Fruit fly (Drosophila melanogaster) whole organism, embryonic: ENCODE data around the gene CG7742.
A peak's percentile ranks its signal among the peaks of the same experiment; 100 is the strongest.

ENCODE experiments used
- CG10147 ChIP-seq: fragments of 200-800 bp; sonication (Bioruptor generic); optimal IDR thresholded peaks from 2 replicates; lab custom pipeline; 2019; ENCODE audit warnings: missing biosample characterization, mild to moderate bottlenecking, missing genetic modification characterization, moderate library complexity
- CG11093 ChIP-seq: fragments of 200-800 bp; sonication (Bioruptor generic); IDR thresholded peaks from 3 replicates; pipeline ENCODE4 v1.3.6; 2022; ENCODE audit warnings: missing biosample characterization, missing genetic modification characterization
- CG11504 ChIP-seq: fragments of 200-800 bp; sonication (Bioruptor generic); optimal IDR thresholded peaks from 3 replicates; lab custom pipeline; 2019; ENCODE audit warnings: missing biosample characterization, mild to moderate bottlenecking, missing genetic modification characterization, moderate library complexity
- CG1647 ChIP-seq: fragments of 200-800 bp; sonication (Bioruptor generic); optimal IDR thresholded peaks from 3 replicates; lab custom pipeline; 2016; ENCODE audit warnings: missing biosample characterization, missing genetic modification characterization
- CG16813 ChIP-seq: fragments of 200-800 bp; sonication (Bioruptor generic); IDR thresholded peaks from 3 replicates; pipeline ENCODE4 v1.3.6; 2022; ENCODE audit warnings: missing biosample characterization, missing genetic modification characterization; ENCODE audit not compliant: partially characterized antibody
- CG17829 ChIP-seq: fragments of 200-800 bp; optimal IDR thresholded peaks from 2 replicates; lab custom pipeline; 2019; ENCODE audit warnings: missing biosample characterization, mild to moderate bottlenecking, missing genetic modification characterization, moderate library complexity
- CG18764 ChIP-seq: fragments of 200-800 bp; sonication (Bioruptor generic); optimal IDR thresholded peaks from 3 replicates; lab custom pipeline; 2016; ENCODE audit warnings: missing biosample characterization, missing genetic modification characterization
- CG2129 ChIP-seq: fragments of 200-800 bp; sonication (Bioruptor generic); IDR thresholded peaks from 2 replicates; pipeline ENCODE4 v1.3.6; 2022; ENCODE audit warnings: missing biosample characterization, missing genetic modification characterization; ENCODE audit not compliant: partially characterized antibody
- CG3065 ChIP-seq: fragments of 200-800 bp; sonication (Bioruptor generic); optimal IDR thresholded peaks from 2 replicates; lab custom pipeline; 2016; ENCODE audit warnings: missing biosample characterization, missing genetic modification characterization
- CG33213 ChIP-seq: fragments of 200-800 bp; sonication (Bioruptor generic); optimal IDR thresholded peaks from 3 replicates; lab custom pipeline; 2016; ENCODE audit warnings: missing biosample characterization, missing genetic modification characterization
- CG43689 ChIP-seq: fragments of 200-800 bp; sonication (Bioruptor generic); IDR thresholded peaks from 2 replicates; pipeline ENCODE4 v1.3.6; 2022; ENCODE audit warnings: missing biosample characterization, missing genetic modification characterization
- CG4707 ChIP-seq: fragments of 200-800 bp; sonication (Bioruptor generic); optimal IDR thresholded peaks from 2 replicates; lab custom pipeline; 2018; ENCODE audit warnings: missing biosample characterization, mild to moderate bottlenecking, missing genetic modification characterization, moderate library complexity
- CG5953 ChIP-seq: fragments of 200-800 bp; sonication (Bioruptor generic); IDR thresholded peaks from 2 replicates; pipeline ENCODE4 v1.3.6; 2022; ENCODE audit warnings: missing biosample characterization, missing genetic modification characterization
- CG6765 ChIP-seq: fragments of 200-800 bp; sonication (Bioruptor generic); optimal IDR thresholded peaks from 3 replicates; lab custom pipeline; 2017; ENCODE audit warnings: missing biosample characterization, mild to moderate bottlenecking, missing genetic modification characterization
- CG6854 ChIP-seq: fragments of 200-800 bp; sonication (Bioruptor generic); optimal IDR thresholded peaks from 3 replicates; lab custom pipeline; 2017; ENCODE audit warnings: missing biosample characterization, mild to moderate bottlenecking, missing genetic modification characterization
- CG8290 ChIP-seq, 3 experiments: fragments of 200-800 bp; sonication (Bioruptor generic); optimal IDR thresholded peaks; 2 replicates each; lab custom pipeline; 2016 to 2019; ENCODE audit warnings: missing biosample characterization in 3 of 3, missing genetic modification characterization in 3 of 3, mild to moderate bottlenecking in 2 of 3, moderate library complexity in 1 of 3
- CkIIα-i1 ChIP-seq: fragments of 200-800 bp; sonication (Bioruptor generic); IDR thresholded peaks from 2 replicates; pipeline ENCODE4 v1.3.6; 2022; ENCODE audit warnings: missing biosample characterization, missing genetic modification characterization
- D19B ChIP-seq: fragments of 200-800 bp; sonication (Bioruptor generic); optimal IDR thresholded peaks from 2 replicates; lab custom pipeline; 2017; ENCODE audit warnings: missing biosample characterization, mild to moderate bottlenecking, missing genetic modification characterization
- Dip2 ChIP-seq: fragments of 200-800 bp; sonication (Bioruptor generic); IDR thresholded peaks from 2 replicates; pipeline ENCODE4 v1.3.6; 2022; ENCODE audit warnings: missing biosample characterization, missing genetic modification characterization
- Drgx ChIP-seq: fragments of 200-800 bp; sonication (Bioruptor generic); IDR thresholded peaks from 2 replicates; pipeline ENCODE4 v1.3.6; 2022; ENCODE audit warnings: missing biosample characterization, missing genetic modification characterization
- Hand ChIP-seq: fragments of 200-800 bp; sonication (Bioruptor generic); optimal IDR thresholded peaks from 2 replicates; lab custom pipeline; 2017; ENCODE audit warnings: mild to moderate bottlenecking, missing biosample characterization, missing genetic modification reagents, missing genetic modification characterization
- Hmr ChIP-seq: fragments of 200-800 bp; sonication (Bioruptor generic); optimal IDR thresholded peaks from 3 replicates; lab custom pipeline; 2017; ENCODE audit warnings: mild to moderate bottlenecking, missing biosample characterization, missing genetic modification reagents, missing genetic modification characterization
- Hmx ChIP-seq: fragments of 200-800 bp; sonication (Bioruptor generic); optimal IDR thresholded peaks from 2 replicates; lab custom pipeline; 2016; ENCODE audit warnings: missing biosample characterization, missing genetic modification characterization
- Spps ChIP-seq: fragments of 200-800 bp; sonication (Bioruptor generic); optimal IDR thresholded peaks from 2 replicates; lab custom pipeline; 2018; ENCODE audit warnings: missing biosample characterization, mild to moderate bottlenecking, missing genetic modification characterization
- Ssrp ChIP-seq: fragments of 200-800 bp; sonication (Bioruptor generic); optimal IDR thresholded peaks from 2 replicates; lab custom pipeline; 2018; ENCODE audit warnings: missing biosample characterization, mild to moderate bottlenecking, missing genetic modification characterization, moderate library complexity
- Tbp ChIP-seq: fragments of >200 bp; optimal IDR thresholded peaks from 2 replicates; lab custom pipeline; 2018; ENCODE audit warnings: missing biosample characterization, missing genetic modification characterization
- Usf ChIP-seq: fragments of 200-800 bp; sonication (Bioruptor generic); optimal IDR thresholded peaks from 2 replicates; lab custom pipeline; 2017; ENCODE audit warnings: missing genotype, missing biosample characterization, missing genetic modification characterization
- Xbp1 ChIP-seq: fragments of 200-800 bp; sonication (Bioruptor generic); optimal IDR thresholded peaks from 3 replicates; lab custom pipeline; 2016; ENCODE audit warnings: missing biosample characterization, mild to moderate bottlenecking, missing genetic modification characterization
- Xrp1 ChIP-seq: fragments of 200-800 bp; sonication (Bioruptor generic); IDR thresholded peaks from 2 replicates; pipeline ENCODE4 v1.3.6; 2022; ENCODE audit warnings: missing biosample characterization, missing genetic modification characterization
- abd-A ChIP-seq: fragments of 200-800 bp; sonication (Bioruptor generic); optimal IDR thresholded peaks from 3 replicates; lab custom pipeline; 2019; ENCODE audit warnings: missing biosample characterization, mild to moderate bottlenecking, missing genetic modification characterization, moderate library complexity
- az2 ChIP-seq: fragments of 200-800 bp; sonication (Bioruptor generic); optimal IDR thresholded peaks from 3 replicates; lab custom pipeline; 2016; ENCODE audit warnings: missing biosample characterization, missing genetic modification characterization
- btn ChIP-seq: fragments of 200-800 bp; sonication (Bioruptor generic); optimal IDR thresholded peaks from 2 replicates; lab custom pipeline; 2016; ENCODE audit warnings: missing biosample characterization, missing genetic modification characterization
- cad ChIP-seq: fragments of >200 bp; optimal IDR thresholded peaks from 2 replicates; lab custom pipeline; 2017; ENCODE audit warnings: missing biosample characterization, missing genetic modification characterization
- chif ChIP-seq, 2 experiments: fragments of 200-800 bp; sonication (Bioruptor generic); optimal IDR thresholded peaks; 3 replicates each; lab custom pipeline; 2016; ENCODE audit warnings: missing biosample characterization in 2 of 2, missing genetic modification characterization in 2 of 2
- chn ChIP-seq: fragments of 200-800 bp; sonication (Bioruptor generic); optimal IDR thresholded peaks from 2 replicates; lab custom pipeline; 2016; ENCODE audit warnings: missing biosample characterization, missing genetic modification characterization
- ci ChIP-seq: fragments of 200-800 bp; sonication (Bioruptor generic); IDR thresholded peaks from 3 replicates; pipeline ENCODE4 v1.3.6; 2022; ENCODE audit warnings: missing biosample characterization, missing genetic modification characterization
- dimm ChIP-seq: fragments of 200-800 bp; sonication (Bioruptor generic); IDR thresholded peaks from 2 replicates; pipeline ENCODE4 v1.3.6; 2022; ENCODE audit warnings: missing biosample characterization, missing genetic modification characterization
- dmrt99B ChIP-seq: fragments of 200-800 bp; sonication (Bioruptor generic); optimal IDR thresholded peaks from 2 replicates; lab custom pipeline; 2018; ENCODE audit warnings: missing biosample characterization, mild to moderate bottlenecking, missing genetic modification characterization, moderate library complexity
- exex ChIP-seq: fragments of 200-800 bp; sonication (Bioruptor generic); optimal IDR thresholded peaks from 4 replicates; lab custom pipeline; 2018; ENCODE audit warnings: missing biosample characterization, mild to moderate bottlenecking, missing genetic modification characterization, moderate library complexity
- fd102C ChIP-seq: fragments of 200-800 bp; sonication (Bioruptor generic); optimal IDR thresholded peaks from 2 replicates; lab custom pipeline; 2018; ENCODE audit warnings: missing biosample characterization, mild to moderate bottlenecking, missing genetic modification characterization, moderate library complexity
- grn ChIP-seq: fragments of 200-800 bp; sonication (Bioruptor generic); optimal IDR thresholded peaks from 3 replicates; lab custom pipeline; 2017; ENCODE audit warnings: missing biosample characterization, missing genetic modification characterization
- h ChIP-seq: fragments of >200 bp; optimal IDR thresholded peaks from 2 replicates; lab custom pipeline; 2017
- jigr1 ChIP-seq: fragments of 200-800 bp; sonication (Bioruptor generic); IDR thresholded peaks from 3 replicates; pipeline ENCODE4 v1.3.6; 2022; ENCODE audit warnings: missing biosample characterization, missing genetic modification characterization
- klu ChIP-seq: fragments of 200-800 bp; sonication (Bioruptor generic); IDR thresholded peaks from 2 replicates; pipeline ENCODE4 v1.3.6; 2022; ENCODE audit warnings: missing biosample characterization, missing genetic modification characterization
- maf-S ChIP-seq: fragments of 200-800 bp; sonication (Bioruptor generic); optimal IDR thresholded peaks from 2 replicates; lab custom pipeline; 2016; ENCODE audit warnings: missing biosample characterization, missing genetic modification characterization
- mld ChIP-seq: fragments of 200-800 bp; sonication (Bioruptor generic); IDR thresholded peaks from 3 replicates; pipeline ENCODE4 v1.3.6; 2022; ENCODE audit warnings: missing biosample characterization, missing genetic modification characterization; ENCODE audit not compliant: partially characterized antibody
- p53 ChIP-seq: fragments of 200-800 bp; sonication (Bioruptor generic); optimal IDR thresholded peaks from 2 replicates; lab custom pipeline; 2016; ENCODE audit warnings: missing biosample characterization, missing genetic modification characterization
- run ChIP-seq: fragments of 200-800 bp; sonication (Bioruptor generic); optimal IDR thresholded peaks from 3 replicates; lab custom pipeline; 2018; ENCODE audit warnings: missing biosample characterization, mild to moderate bottlenecking, missing genetic modification characterization
- sens ChIP-seq: fragments of 200-800 bp; sonication (Bioruptor generic); peaks from one replicate; lab custom pipeline; 2016; ENCODE audit warnings: missing biosample characterization, missing genetic modification characterization
- slou ChIP-seq: fragments of 200-800 bp; sonication (Bioruptor generic); optimal IDR thresholded peaks from 3 replicates; lab custom pipeline; 2016; ENCODE audit warnings: missing biosample characterization, missing genetic modification characterization
- wek ChIP-seq: fragments of 200-800 bp; sonication (Bioruptor generic); optimal IDR thresholded peaks from 3 replicates; lab custom pipeline; 2018; ENCODE audit warnings: missing biosample characterization, mild to moderate bottlenecking, missing genetic modification characterization, moderate library complexity
- zf30C ChIP-seq: fragments of 200-800 bp; sonication (Bioruptor generic); optimal IDR thresholded peaks from 3 replicates; lab custom pipeline; 2018; ENCODE audit warnings: missing biosample characterization, mild to moderate bottlenecking, missing genetic modification characterization

The CG7742 gene

DNA sequence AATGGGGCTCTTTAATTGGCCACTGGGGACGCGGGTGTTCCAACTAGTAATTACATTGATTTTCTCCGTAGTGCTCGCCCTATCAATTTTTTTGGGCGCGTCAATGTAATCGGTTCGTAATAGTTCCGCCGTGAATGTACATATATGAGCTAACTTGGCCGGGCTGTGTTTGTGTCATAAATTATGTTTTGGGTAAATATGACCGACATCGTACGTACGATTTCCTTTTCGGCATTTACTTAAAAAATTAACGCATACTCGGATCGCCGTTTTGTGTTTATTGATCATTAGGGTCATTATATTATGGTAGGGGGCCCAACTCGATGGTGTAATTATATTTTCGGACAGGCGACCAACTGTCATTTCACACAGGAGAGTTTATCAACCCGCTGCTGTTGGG, 18.2 kb downstream of the CG7742 start:
- TF ChIP-seq sens (peak; percentile 92), Xrp1 (no peak; the same call in 1 of the 2 replicates), CG17829 (no peak), Xbp1 (GFP tag; lab: Kevin White, UChicago) (no peak), Ssrp (tag; lab: Kevin White, UChicago) (no peak), CG11093 (GFP tag; lab: Robert Waterston, UW) (no peak), slou (GFP tag; lab: Kevin White, UChicago) (no peak), cad (GFP tag; lab: Kevin White, UChicago) (no peak), btn (GFP tag; lab: Kevin White, UChicago) (no peak), CG6765 (GFP tag; lab: Kevin White, UChicago) (peak; percentile 64), CkIIα-i1 (no peak), Hmx (GFP tag; lab: Kevin White, UChicago) (no peak), fd102C (GFP tag; lab: Kevin White, UChicago) (no peak), CG11504 (tag; lab: Kevin White, UChicago) (no peak), mld (GFP tag; lab: Robert Waterston, UW) (no peak), CG4707 (GFP tag; lab: Kevin White, UChicago) (peak; percentile 59), CG16813 (GFP tag; lab: Robert Waterston, UW) (no peak), h (lab: Kevin White, UChicago) (no peak), CG6854 (peak; percentile 59), run (tag; lab: Kevin White, UChicago) (no peak), grn (GFP tag; lab: Kevin White, UChicago) (no peak), D19B (GFP tag; lab: Kevin White, UChicago) (no peak), abd-A (no peak), wek (GFP tag; lab: Kevin White, UChicago) (peak; percentile 81), maf-S (GFP tag; lab: Kevin White, UChicago) (peak; percentile 3), dmrt99B (no peak), CG5953 (peak; percentile 62; the same call in 1 of the 2 replicates), klu (GFP tag; lab: Robert Waterston, UW) (no peak), Spps (tag; lab: Kevin White, UChicago) (no peak), CG1647 (GFP tag; lab: Kevin White, UChicago) (no peak), CG10147 (peak; percentile 44), CG43689 (GFP tag; lab: Robert Waterston, UW) (no peak), CG8290 (GFP tag; optimal IDR thresholded peaks at IDR 0.05; lab: Kevin White, UChicago) (no peak), CG8290 (tag; optimal IDR thresholded peaks at IDR 0.05; lab: Kevin White, UChicago) (no peak), exex (tag; lab: Kevin White, UChicago) (peak; percentile 78), Tbp (GFP tag; lab: Kevin White, UChicago) (no peak), CG2129 (GFP tag; lab: Robert Waterston, UW) (no peak), Drgx (GFP tag; lab: Robert Waterston, UW) (no peak), Hmr (GFP tag; lab: Kevin White, UChicago) (peak; percentile 78), CG18764 (GFP tag; lab: Kevin White, UChicago) (no peak), Dip2 (GFP tag; lab: Robert Waterston, UW) (no peak), ci (GFP tag; lab: Robert Waterston, UW) (peak; percentile 77), chn (no peak), Hand (GFP tag; lab: Kevin White, UChicago) (no peak), CG33213 (GFP tag; lab: Kevin White, UChicago) (no peak), CG3065 (no peak), chif (GFP tag; optimal IDR thresholded peaks at IDR 0.05; lab: Kevin White, UChicago) (no peak), az2 (GFP tag; lab: Kevin White, UChicago) (no peak), Usf (no peak), zf30C (GFP tag; lab: Kevin White, UChicago) (no peak), p53 (GFP tag; lab: Kevin White, UChicago) (no peak), dimm (GFP tag; lab: Robert Waterston, UW) (no peak), jigr1 (GFP tag; lab: Robert Waterston, UW) (no peak)
